Fruit fly (Drosophila melanogaster) whole organism, embryonic: ENCODE measurements around the gene Gr93d.

Source experiments
- Adf1 ChIP-seq: fragments of 200-800 bp; sonication (Bioruptor generic); IDR thresholded peaks from 2 replicates; pipeline ENCODE4 v1.3.6; 2022; ENCODE audit warnings: missing biosample characterization, missing genetic modification characterization
- Bdp1 ChIP-seq: fragments of 200-800 bp; sonication (Bioruptor generic); optimal IDR thresholded peaks from 3 replicates; lab custom pipeline; 2016; ENCODE audit warnings: missing biosample characterization, missing genetic modification characterization
- CG1233 ChIP-seq: fragments of 200-800 bp; sonication (Bioruptor generic); optimal IDR thresholded peaks from 4 replicates; lab custom pipeline; 2018; ENCODE audit warnings: missing biosample characterization, mild to moderate bottlenecking, missing genetic modification characterization
- CG12942 ChIP-seq: fragments of 200-800 bp; sonication (Bioruptor generic); optimal IDR thresholded peaks from 3 replicates; lab custom pipeline; 2016; ENCODE audit warnings: missing biosample characterization, missing genetic modification characterization
- CG13123 ChIP-seq: fragments of 200-800 bp; sonication (Bioruptor generic); optimal IDR thresholded peaks from 2 replicates; lab custom pipeline; 2016; ENCODE audit warnings: missing biosample characterization, missing genetic modification characterization
- CG13894 ChIP-seq: fragments of 200-800 bp; sonication (Bioruptor generic); optimal IDR thresholded peaks from 3 replicates; lab custom pipeline; 2018; ENCODE audit warnings: missing biosample characterization, mild to moderate bottlenecking, missing genetic modification characterization, moderate library complexity
- CG14965 ChIP-seq: fragments of 200-800 bp; sonication (Bioruptor generic); optimal IDR thresholded peaks from 2 replicates; lab custom pipeline; 2016; ENCODE audit warnings: missing biosample characterization, missing genetic modification characterization, borderline replicate concordance
- CG15696 ChIP-seq: fragments of 200-800 bp; sonication (Bioruptor generic); optimal IDR thresholded peaks from 2 replicates; lab custom pipeline; 2019; ENCODE audit warnings: missing biosample characterization, mild to moderate bottlenecking, missing genetic modification characterization, moderate library complexity
- CG2202 ChIP-seq: fragments of 200-800 bp; sonication (Bioruptor generic); optimal IDR thresholded peaks from 2 replicates; lab custom pipeline; 2018; ENCODE audit warnings: missing biosample characterization, mild to moderate bottlenecking, missing genetic modification characterization
- CG2875 ChIP-seq: fragments of 200-800 bp; sonication (Bioruptor generic); optimal IDR thresholded peaks from 2 replicates; lab custom pipeline; 2017; ENCODE audit warnings: missing biosample characterization, mild to moderate bottlenecking, missing genetic modification characterization, missing genetic modification reagents
- CG30020 ChIP-seq: fragments of 200-800 bp; optimal IDR thresholded peaks from 2 replicates; lab custom pipeline; 2019; ENCODE audit warnings: missing biosample characterization, mild to moderate bottlenecking, missing genetic modification characterization, moderate library complexity
- CG31365 ChIP-seq: fragments of 200-800 bp; sonication (Bioruptor generic); optimal IDR thresholded peaks from 2 replicates; lab custom pipeline; 2018; ENCODE audit warnings: missing biosample characterization, mild to moderate bottlenecking, missing genetic modification characterization
- CG31441 ChIP-seq: fragments of 200-800 bp; sonication (Bioruptor generic); IDR thresholded peaks from 2 replicates; pipeline ENCODE4 v1.3.6; 2022; ENCODE audit warnings: missing biosample characterization, missing genetic modification characterization
- CG3726 ChIP-seq: fragments of 200-800 bp; sonication (Bioruptor generic); IDR thresholded peaks from 3 replicates; pipeline ENCODE4, ENCODE4 v1.3.6; 2022; ENCODE audit warnings: missing biosample characterization, missing genetic modification characterization
- CG4424 ChIP-seq: fragments of 200-800 bp; sonication (Bioruptor generic); optimal IDR thresholded peaks from 3 replicates; lab custom pipeline; 2016; ENCODE audit warnings: missing biosample characterization, missing genetic modification characterization
- CG6689 ChIP-seq: fragments of 200-800 bp; sonication (Bioruptor generic); IDR thresholded peaks from 2 replicates; pipeline ENCODE4 v1.3.6; 2022; ENCODE audit warnings: missing biosample characterization, missing genetic modification characterization
- CG9727 ChIP-seq: fragments of 200-800 bp; sonication (Bioruptor generic); optimal IDR thresholded peaks from 3 replicates; lab custom pipeline; 2017; ENCODE audit warnings: missing biosample characterization, mild to moderate bottlenecking, missing genetic modification characterization
- CG9797 ChIP-seq: fragments of 200-800 bp; sonication (Bioruptor generic); optimal IDR thresholded peaks from 3 replicates; lab custom pipeline; 2018; ENCODE audit warnings: missing biosample characterization, mild to moderate bottlenecking, missing genetic modification characterization
- Camta ChIP-seq: fragments of 200-800 bp; sonication (Bioruptor generic); optimal IDR thresholded peaks from 2 replicates; lab custom pipeline; 2016; ENCODE audit warnings: missing biosample characterization, missing genetic modification characterization
- Chrac-16 ChIP-seq: fragments of 200-800 bp; sonication (Bioruptor generic); optimal IDR thresholded peaks from 3 replicates; lab custom pipeline; 2016; ENCODE audit warnings: missing biosample characterization, missing genetic modification characterization
- Deaf1 ChIP-seq: fragments of 200-800 bp; optimal IDR thresholded peaks from 3 replicates; lab custom pipeline; 2019; ENCODE audit warnings: missing biosample characterization, mild to moderate bottlenecking, missing genetic modification characterization, moderate library complexity
- Dfd ChIP-seq, 2 experiments: fragments of >200 bp; optimal IDR thresholded peaks; 2 replicates each; lab custom pipeline; 2017; ENCODE audit warnings: missing biosample characterization in 2 of 2, missing genetic modification characterization in 2 of 2
- Dip2 ChIP-seq: fragments of 200-800 bp; sonication (Bioruptor generic); IDR thresholded peaks from 2 replicates; pipeline ENCODE4 v1.3.6; 2022; ENCODE audit warnings: missing biosample characterization, missing genetic modification characterization
- Drgx ChIP-seq: fragments of 200-800 bp; sonication (Bioruptor generic); IDR thresholded peaks from 2 replicates; pipeline ENCODE4 v1.3.6; 2022; ENCODE audit warnings: missing biosample characterization, missing genetic modification characterization
- Fer2 ChIP-seq: fragments of 200-800 bp; sonication (Bioruptor generic); optimal IDR thresholded peaks from 2 replicates; lab custom pipeline; 2018; ENCODE audit warnings: missing biosample characterization, mild to moderate bottlenecking, missing genetic modification characterization, moderate library complexity
- GATAe ChIP-seq: fragments of 200-800 bp; sonication (Bioruptor generic); conservative IDR thresholded peaks from 2 replicates; pipeline ENCODE4 v1.3.6; 2022; ENCODE audit warnings: missing biosample characterization, missing genetic modification characterization
- H2.0 ChIP-seq: fragments of 200-800 bp; sonication (Bioruptor generic); IDR thresholded peaks from 2 replicates; pipeline ENCODE4 v1.3.6; 2022; ENCODE audit warnings: missing biosample characterization, missing genetic modification characterization
- Hmx ChIP-seq: fragments of 200-800 bp; sonication (Bioruptor generic); optimal IDR thresholded peaks from 2 replicates; lab custom pipeline; 2016; ENCODE audit warnings: missing biosample characterization, missing genetic modification characterization
- Mrtf ChIP-seq: fragments of 200-800 bp; sonication (Bioruptor generic); IDR thresholded peaks from 3 replicates; pipeline ENCODE4 v1.3.6; 2022; ENCODE audit warnings: missing biosample characterization, missing genetic modification characterization
- Oli ChIP-seq: fragments of 200-800 bp; sonication (Bioruptor generic); optimal IDR thresholded peaks from 2 replicates; lab custom pipeline; 2018; ENCODE audit warnings: missing biosample characterization, mild to moderate bottlenecking, missing genetic modification characterization, moderate library complexity
- Opbp ChIP-seq: fragments of 200-800 bp; sonication (Bioruptor generic); IDR thresholded peaks from 3 replicates; pipeline ENCODE4 v1.3.6; 2022; ENCODE audit warnings: missing biosample characterization, missing genetic modification characterization; ENCODE audit not compliant: partially characterized antibody
- Pdp1 ChIP-seq, 2 experiments: fragments of 200-800 bp; sonication (Bioruptor generic); optimal IDR thresholded peaks; 3 replicates each; lab custom pipeline; 2016; ENCODE audit warnings: missing biosample characterization in 2 of 2, missing genetic modification characterization in 2 of 2, mild to moderate bottlenecking in 1 of 2, moderate library complexity in 1 of 2
- Sin3A ChIP-seq: fragments of >200 bp; optimal IDR thresholded peaks from 2 replicates; lab custom pipeline; 2018
- Taf1 ChIP-seq: fragments of 200-800 bp; sonication (Bioruptor generic); IDR thresholded peaks from 2 replicates; pipeline ENCODE4 v1.3.6; 2022; ENCODE audit warnings: missing biosample characterization, missing genetic modification characterization
- abd-A ChIP-seq: fragments of 200-800 bp; sonication (Bioruptor generic); optimal IDR thresholded peaks from 3 replicates; lab custom pipeline; 2019; ENCODE audit warnings: missing biosample characterization, mild to moderate bottlenecking, missing genetic modification characterization, moderate library complexity
- al ChIP-seq: fragments of 200-800 bp; sonication (Bioruptor generic); IDR thresholded peaks from 2 replicates; pipeline ENCODE4 v1.3.6; 2022; ENCODE audit warnings: missing biosample characterization, missing genetic modification characterization
- amos ChIP-seq: fragments of 200-800 bp; sonication (Bioruptor generic); IDR thresholded peaks from 2 replicates; pipeline ENCODE4 v1.3.6; 2022; ENCODE audit warnings: missing biosample characterization, missing genetic modification characterization; ENCODE audit not compliant: partially characterized antibody
- az2 ChIP-seq: fragments of 200-800 bp; sonication (Bioruptor generic); optimal IDR thresholded peaks from 3 replicates; lab custom pipeline; 2016; ENCODE audit warnings: missing biosample characterization, missing genetic modification characterization
- bcd ChIP-seq: fragments of 200-800 bp; sonication (Bioruptor generic); optimal IDR thresholded peaks from 2 replicates; lab custom pipeline; 2017; ENCODE audit warnings: missing biosample characterization, mild to moderate bottlenecking, missing genetic modification characterization
- cg ChIP-seq: fragments of 200-800 bp; sonication (Bioruptor generic); optimal IDR thresholded peaks from 3 replicates; lab custom pipeline; 2019; ENCODE audit warnings: missing biosample characterization, mild to moderate bottlenecking, missing genetic modification characterization, moderate library complexity
- da ChIP-seq: fragments of 200-800 bp; sonication (Bioruptor generic); optimal IDR thresholded peaks from 2 replicates; lab custom pipeline; 2016; ENCODE audit warnings: missing biosample characterization, missing genetic modification characterization
- dan ChIP-seq: fragments of 200-800 bp; sonication (Bioruptor generic); IDR thresholded peaks from 2 replicates; pipeline ENCODE4 v1.3.6; 2022; ENCODE audit warnings: missing biosample characterization, missing genetic modification characterization
- dm ChIP-seq: fragments of 200-800 bp; sonication (Bioruptor generic); optimal IDR thresholded peaks from 3 replicates; lab custom pipeline; 2016; ENCODE audit warnings: missing biosample characterization, missing genetic modification characterization
- dmrt99B ChIP-seq: fragments of 200-800 bp; sonication (Bioruptor generic); optimal IDR thresholded peaks from 2 replicates; lab custom pipeline; 2018; ENCODE audit warnings: missing biosample characterization, mild to moderate bottlenecking, missing genetic modification characterization, moderate library complexity
- fu2 ChIP-seq: fragments of 200-800 bp; sonication (Bioruptor generic); optimal IDR thresholded peaks from 2 replicates; lab custom pipeline; 2016; ENCODE audit warnings: missing biosample characterization, missing genetic modification characterization
- gcm2 ChIP-seq: fragments of 200-800 bp; sonication (Bioruptor generic); optimal IDR thresholded peaks from 2 replicates; lab custom pipeline; 2016; ENCODE audit warnings: missing biosample characterization, missing genetic modification characterization
- grn ChIP-seq: fragments of 200-800 bp; sonication (Bioruptor generic); optimal IDR thresholded peaks from 3 replicates; lab custom pipeline; 2017; ENCODE audit warnings: missing biosample characterization, missing genetic modification characterization
- jumu ChIP-seq: fragments of 200-800 bp; sonication (Bioruptor generic); optimal IDR thresholded peaks from 3 replicates; lab custom pipeline; 2016; ENCODE audit warnings: missing biosample characterization, missing genetic modification characterization
- knrl ChIP-seq: fragments of 200-800 bp; sonication (Bioruptor generic); IDR thresholded peaks from 3 replicates; pipeline ENCODE4 v1.3.6; 2022; ENCODE audit warnings: missing biosample characterization, missing genetic modification characterization; ENCODE audit not compliant: partially characterized antibody
- lmd ChIP-seq: fragments of 200-800 bp; sonication (Bioruptor generic); IDR thresholded peaks from 2 replicates; pipeline ENCODE4 v1.3.6; 2022; ENCODE audit warnings: missing biosample characterization, missing genetic modification characterization
- mam ChIP-seq: fragments of 200-800 bp; sonication (Bioruptor generic); optimal IDR thresholded peaks from 3 replicates; lab custom pipeline; 2016; ENCODE audit warnings: missing biosample characterization, missing genetic modification characterization
- phol ChIP-seq: fragments of 200-800 bp; sonication (Bioruptor generic); optimal IDR thresholded peaks from 3 replicates; lab custom pipeline; 2018; ENCODE audit warnings: missing biosample characterization, mild to moderate bottlenecking, missing genetic modification characterization, moderate library complexity
- slp2 ChIP-seq: fragments of 200-800 bp; sonication (Bioruptor generic); optimal IDR thresholded peaks from 2 replicates; lab custom pipeline; 2016; ENCODE audit warnings: missing biosample characterization, missing genetic modification characterization

Gr93d gene

dm6 chr3R:21864992-21865391 is 18.5 kb upstream of the Gr93d start, which contains the start of gene lsn (continued):
- no peak for TF ChIP-seq da (GFP tag; lab: Kevin White, UChicago)
- no peak for TF ChIP-seq CG15696
- no peak for TF ChIP-seq CG3726 (GFP tag; lab: Robert Waterston, UW)
- no peak for TF ChIP-seq CG6689 (GFP tag; lab: Robert Waterston, UW)
- no peak for TF ChIP-seq Bdp1
- TF ChIP-seq az2 (GFP tag; lab: Kevin White, UChicago): no peak
- no peak for TF ChIP-seq cg (GFP tag; lab: Kevin White, UChicago)
- peak; percentile 23 for TF ChIP-seq grn (GFP tag; lab: Kevin White, UChicago)
- TF ChIP-seq dm: no peak
- TF ChIP-seq Adf1 (GFP tag; lab: Robert Waterston, UW): no peak
- no peak for TF ChIP-seq bcd
- no peak for TF ChIP-seq al (GFP tag; lab: Robert Waterston, UW)
- no peak for TF ChIP-seq CG14965 (GFP tag; lab: Kevin White, UChicago)
- no peak for TF ChIP-seq CG30020 (tag; lab: Kevin White, UChicago)
- TF ChIP-seq CG31441 (GFP tag; lab: Robert Waterston, UW): no peak
- no peak for TF ChIP-seq Opbp (GFP tag; lab: Robert Waterston, UW)
- TF ChIP-seq mam (GFP tag; lab: Kevin White, UChicago): no peak
- no peak for TF ChIP-seq knrl (GFP tag; lab: Robert Waterston, UW)
- TF ChIP-seq CG2875: peak; percentile 49
- TF ChIP-seq Hmx (GFP tag; lab: Kevin White, UChicago): no peak
- TF ChIP-seq Pdp1 (GFP tag; optimal IDR thresholded peaks at IDR 0.05; lab: Kevin White, UChicago): peak in 1 of 2 experiments; percentile 16
- no peak for TF ChIP-seq jumu (GFP tag; lab: Kevin White, UChicago)
- TF ChIP-seq Mrtf (GFP tag; lab: Robert Waterston, UW): no peak
- no peak for TF ChIP-seq CG13894 (tag; lab: Kevin White, UChicago)
- TF ChIP-seq Deaf1 (tag; lab: Kevin White, UChicago): no peak
- no peak for TF ChIP-seq phol (tag; lab: Kevin White, UChicago)
- TF ChIP-seq dan: no peak
- TF ChIP-seq Taf1 (GFP tag; lab: Robert Waterston, UW): no peak
- no peak for TF ChIP-seq gcm2 (GFP tag; lab: Kevin White, UChicago)
- TF ChIP-seq fu2 (GFP tag; lab: Kevin White, UChicago): no peak
- TF ChIP-seq Sin3A (lab: Kevin White, UChicago): no peak
- no peak for TF ChIP-seq Dip2 (GFP tag; lab: Robert Waterston, UW)
- TF ChIP-seq Chrac-16 (GFP tag; lab: Kevin White, UChicago): no peak
- no peak for TF ChIP-seq CG13123
- TF ChIP-seq CG31365 (tag; lab: Kevin White, UChicago): no peak
- no peak for TF ChIP-seq CG12942 (GFP tag; lab: Kevin White, UChicago)
- TF ChIP-seq Dfd (GFP tag; optimal IDR thresholded peaks at IDR 0.05; lab: Kevin White, UChicago): no peak
- no peak for TF ChIP-seq slp2
- no peak for TF ChIP-seq amos (GFP tag; lab: Robert Waterston, UW)
- TF ChIP-seq Fer2 (tag; lab: Kevin White, UChicago): no peak
- no peak for TF ChIP-seq lmd (GFP tag; lab: Robert Waterston, UW)
- no peak for TF ChIP-seq CG4424 (GFP tag; lab: Kevin White, UChicago)
- no peak for TF ChIP-seq dmrt99B (tag; lab: Kevin White, UChicago)
- no peak for TF ChIP-seq abd-A (tag; lab: Kevin White, UChicago)
- TF ChIP-seq Drgx: no peak
- TF ChIP-seq GATAe (GFP tag; lab: Robert Waterston, UW): no peak
- no peak for TF ChIP-seq CG9797
- no peak for TF ChIP-seq Camta
- no peak for TF ChIP-seq Oli (tag; lab: Kevin White, UChicago)
- TF ChIP-seq CG1233 (GFP tag; lab: Kevin White, UChicago): no peak
- peak; percentile 51 for TF ChIP-seq CG2202 (tag; lab: Kevin White, UChicago)
- TF ChIP-seq CG9727 (GFP tag; lab: Kevin White, UChicago): no peak
- no peak for TF ChIP-seq H2.0 (GFP tag; lab: Robert Waterston, UW)
